Worm (Caenorhabditis elegans): ENCODE results near the gene snpc-1.1.

The snpc-1.1 gene

DNA sequence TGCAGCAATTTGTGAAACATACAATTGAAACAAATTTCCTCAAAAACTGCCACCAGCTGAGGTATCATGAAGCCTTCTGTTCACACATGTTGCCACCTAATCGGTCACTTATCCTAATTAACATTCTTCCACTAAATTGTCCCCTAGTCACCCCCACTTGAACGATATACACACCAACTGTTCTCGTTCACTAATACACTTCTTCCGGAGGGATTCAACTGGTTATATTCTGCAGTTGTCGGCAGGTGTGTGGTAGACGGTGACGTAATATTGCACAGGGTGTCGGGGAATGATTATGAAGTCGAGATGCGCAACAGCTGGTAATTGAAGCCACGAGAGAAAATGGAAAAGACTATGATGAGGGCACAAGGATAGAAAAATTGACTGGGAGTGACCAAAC, 34.3 kb upstream of the snpc-1.1 start:
- TF ChIP-seq tbx-11 (GFP tag; IDR thresholded peaks at IDR 0.05) = no peak
- no peak for TF ChIP-seq tra-4 (tag; optimal IDR thresholded peaks at IDR 0.05)
- peak; percentile 83 for TF ChIP-seq ets-7 (tag; optimal IDR thresholded peaks at IDR 0.05)

ce11 chrII:7814915-7815314, 33.8 kb upstream of the snpc-1.1 start:
- TF ChIP-seq ama-1 (optimal IDR thresholded peaks at IDR 0.05) (no peak), B0310.2 (tag; optimal IDR thresholded peaks at IDR 0.05) (no peak), hmbx-1 (tag; optimal IDR thresholded peaks at IDR 0.05) (no peak), ceh-36 (tag; optimal IDR thresholded peaks at IDR 0.05) (no peak), hnd-1 (tag; optimal IDR thresholded peaks at IDR 0.05) (no peak), scrt-1 (GFP tag; IDR thresholded peaks at IDR 0.05) (no peak), aly-1 (tag; optimal IDR thresholded peaks at IDR 0.05) (no peak), ets-7 (tag; optimal IDR thresholded peaks at IDR 0.05) (no peak), F13C5.2 (tag; optimal IDR thresholded peaks at IDR 0.05) (no peak), tra-4 (tag; optimal IDR thresholded peaks at IDR 0.05) (no peak), flt-1 (GFP tag; IDR thresholded peaks at IDR 0.05) (no peak), ceh-13 (GFP tag; optimal IDR thresholded peaks at IDR 0.05) (no peak), tbx-11 (GFP tag; IDR thresholded peaks at IDR 0.05) (no peak), sea-1 (GFP tag; conservative IDR thresholded peaks at IDR 0.05) (no peak), tbx-37 (GFP tag; conservative IDR thresholded peaks at IDR 0.05) (no peak), hmg-4 (GFP tag; optimal IDR thresholded peaks at IDR 0.05) (no peak), pes-1 (GFP tag; IDR thresholded peaks at IDR 0.05) (no peak)

DNA sequence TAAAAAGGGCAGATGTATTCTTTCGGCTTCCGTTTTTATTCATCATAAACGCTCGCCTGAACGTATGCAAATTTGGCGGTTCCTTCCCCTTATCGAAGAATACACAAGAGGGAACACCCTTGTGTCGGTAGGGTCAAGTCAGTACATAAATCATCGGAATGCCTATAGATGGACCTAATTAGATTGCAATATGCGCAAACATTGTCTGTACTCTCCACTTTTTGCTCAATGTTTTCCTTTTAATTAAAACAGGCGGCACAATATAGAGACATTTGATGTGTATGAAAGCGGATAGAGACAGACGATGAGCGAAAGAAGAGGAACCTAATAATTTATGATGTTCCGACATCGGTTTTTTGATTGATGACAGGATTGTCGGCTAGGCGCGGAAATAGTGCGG, 33.1 kb upstream of the snpc-1.1 start:
- TF ChIP-seq hmg-4 (GFP tag; optimal IDR thresholded peaks at IDR 0.05) (peak; percentile 52), flt-1 (GFP tag; IDR thresholded peaks at IDR 0.05) (no peak)

ce11 chrII:7813645-7814044, 32.5 kb upstream of the snpc-1.1 start:
- no peak for TF ChIP-seq hmg-4 (GFP tag; optimal IDR thresholded peaks at IDR 0.05)
- TF ChIP-seq flt-1 (GFP tag; IDR thresholded peaks at IDR 0.05) = no peak

ce11 chrII:7813237-7813636, 32.1 kb upstream of the snpc-1.1 start:
- TF ChIP-seq hmg-4 (GFP tag; optimal IDR thresholded peaks at IDR 0.05) (peak; percentile 46), sea-1 (GFP tag; conservative IDR thresholded peaks at IDR 0.05) (0 out of 2 replicates have a peak, but pooled peaks have one; percentile 40), tbx-37 (GFP tag; conservative IDR thresholded peaks at IDR 0.05) (no peak), scrt-1 (GFP tag; IDR thresholded peaks at IDR 0.05) (no peak)

ce11 chrII:7812332-7812731, 31.2 kb upstream of the snpc-1.1 start:
- TF ChIP-seq B0310.2 (tag; optimal IDR thresholded peaks at IDR 0.05) (peak; percentile 46), hmbx-1 (tag; optimal IDR thresholded peaks at IDR 0.05) (peak; percentile 3), hnd-1 (tag; optimal IDR thresholded peaks at IDR 0.05) (no peak), tra-4 (tag; optimal IDR thresholded peaks at IDR 0.05) (no peak), scrt-1 (GFP tag; IDR thresholded peaks at IDR 0.05) (no peak), ama-1 (optimal IDR thresholded peaks at IDR 0.05) (no peak), flt-1 (GFP tag; IDR thresholded peaks at IDR 0.05) (no peak), hmg-4 (GFP tag; optimal IDR thresholded peaks at IDR 0.05) (peak; percentile 29), ceh-36 (tag; optimal IDR thresholded peaks at IDR 0.05) (peak; percentile 34), tbx-11 (GFP tag; IDR thresholded peaks at IDR 0.05) (no peak), tbx-37 (GFP tag; conservative IDR thresholded peaks at IDR 0.05) (no peak)

DNA sequence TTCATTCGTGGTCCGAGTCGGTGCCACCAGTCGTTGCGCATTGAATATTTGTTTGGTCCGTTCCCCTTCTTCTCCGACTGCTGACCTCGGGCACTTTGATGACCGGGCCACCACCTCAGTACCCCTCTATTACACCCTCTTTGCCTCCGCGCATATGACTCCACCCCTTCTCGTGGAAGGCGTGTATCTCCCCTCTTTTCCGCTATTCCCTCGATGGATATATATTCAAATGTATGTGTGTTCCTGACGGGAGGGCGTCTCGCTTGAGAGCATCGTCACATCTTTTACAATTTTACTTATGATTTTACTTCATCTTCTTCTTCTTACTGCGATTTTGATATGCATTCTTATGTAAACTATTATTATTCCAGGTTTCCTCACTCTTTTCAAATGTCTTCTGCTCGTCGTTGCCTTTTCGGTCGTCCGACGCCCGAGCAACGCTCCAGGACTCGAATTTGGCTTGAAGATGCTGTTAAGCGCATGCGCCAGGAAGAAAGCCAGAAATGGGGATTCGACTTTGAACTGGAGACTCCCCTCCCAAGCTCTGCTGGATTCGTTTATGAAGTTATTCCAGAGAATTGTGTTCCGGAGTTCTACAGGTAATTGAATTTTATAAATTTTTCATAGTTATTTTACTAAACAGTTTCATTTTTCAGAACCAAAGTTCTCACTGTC, 29.9 kb upstream of the snpc-1.1 start, which contains the start of gene cki-1:
Gene cki-1, plus strand, starts transcription at position 372 of the 675 bp plus-strand sequence.
- TF ChIP-seq hnd-1 (tag; optimal IDR thresholded peaks at IDR 0.05) (no peak), pes-1 (GFP tag; IDR thresholded peaks at IDR 0.05) (peak; percentile 50), ceh-13 (GFP tag; optimal IDR thresholded peaks at IDR 0.05) (no peak), B0310.2 (tag; optimal IDR thresholded peaks at IDR 0.05) (peak; percentile 44), sea-1 (GFP tag; conservative IDR thresholded peaks at IDR 0.05) (0 out of 2 replicates have a peak, but pooled peaks have one; percentile 49), ets-7 (tag; optimal IDR thresholded peaks at IDR 0.05) (no peak), ama-1 (optimal IDR thresholded peaks at IDR 0.05) (no peak), tbx-11 (GFP tag; IDR thresholded peaks at IDR 0.05) (no peak), flt-1 (GFP tag; IDR thresholded peaks at IDR 0.05) (0 out of 2 replicates have a peak, but pooled peaks have one; percentile 40), hmg-4 (GFP tag; optimal IDR thresholded peaks at IDR 0.05) (peak; percentile 72), tra-4 (tag; optimal IDR thresholded peaks at IDR 0.05) (no peak), scrt-1 (GFP tag; IDR thresholded peaks at IDR 0.05) (0 out of 2 replicates have a peak, but pooled peaks have one; percentile 43), ceh-36 (tag; optimal IDR thresholded peaks at IDR 0.05) (peak; percentile 36), tbx-37 (GFP tag; conservative IDR thresholded peaks at IDR 0.05) (no peak), aly-1 (tag; optimal IDR thresholded peaks at IDR 0.05) (peak; percentile 81), F13C5.2 (tag; optimal IDR thresholded peaks at IDR 0.05) (no peak), hmbx-1 (tag; optimal IDR thresholded peaks at IDR 0.05) (no peak)

- no peak for TF ChIP-seq tbx-11 (GFP tag; IDR thresholded peaks at IDR 0.05)
Observed at ce11 chrII:7810162-7810868, 29.2 kb upstream of the snpc-1.1 start.
